Worm (Caenorhabditis elegans): ENCODE data around the gene cpb-1.

The cpb-1 gene

ce11 chrIII:9328732-9329131 lies 6.6 kb downstream of the cpb-1 start:
- TF ChIP-seq nhr-6 (tag; optimal IDR thresholded peaks at IDR 0.05) (no peak), mab-5 (tag; optimal IDR thresholded peaks at IDR 0.05) (no peak), nhr-129 (tag; optimal IDR thresholded peaks at IDR 0.05) (peak; percentile 73), alr-1 (tag; optimal IDR thresholded peaks at IDR 0.05) (no peak), lsy-2 (tag; optimal IDR thresholded peaks at IDR 0.05) (peak in 1 of 2 experiments; percentile 13)

ce11 chrIII:9329266-9329665 lies 7.2 kb downstream of the cpb-1 start, which contains the start of gene C40H1.3:
Gene C40H1.3 (minus strand): TSS chrIII:9329366.
- TF ChIP-seq snpc-4 (tag; optimal IDR thresholded peaks at IDR 0.05) (no peak), sma-3 (GFP tag; optimal IDR thresholded peaks at IDR 0.05) (no peak), alr-1 (tag; optimal IDR thresholded peaks at IDR 0.05) (no peak), mab-5 (tag; optimal IDR thresholded peaks at IDR 0.05) (no peak), egl-27 (tag; optimal IDR thresholded peaks at IDR 0.05) (no peak), nhr-12 (tag; optimal IDR thresholded peaks at IDR 0.05) (no peak), crh-2 (tag; optimal IDR thresholded peaks at IDR 0.05) (no peak), ztf-4 (tag; optimal IDR thresholded peaks at IDR 0.05) (no peak), mbf-1 (tag; optimal IDR thresholded peaks at IDR 0.05) (no peak)

- TF ChIP-seq mbf-1 (tag; optimal IDR thresholded peaks at IDR 0.05), result no peak
- no peak for TF ChIP-seq R02D3.7 (tag; optimal IDR thresholded peaks at IDR 0.05)
- no peak for TF ChIP-seq elt-1 (tag; optimal IDR thresholded peaks at IDR 0.05)
- TF ChIP-seq ceh-16 (tag; optimal IDR thresholded peaks at IDR 0.05), result no peak
- TF ChIP-seq lin-13 (GFP tag; optimal IDR thresholded peaks at IDR 0.05), result no peak
- TF ChIP-seq sma-3 (GFP tag; optimal IDR thresholded peaks at IDR 0.05), result no peak
- no peak for TF ChIP-seq unc-55 (GFP tag; optimal IDR thresholded peaks at IDR 0.05)
- TF ChIP-seq sem-4 (tag; optimal IDR thresholded peaks at IDR 0.05), result no peak
- no peak for TF ChIP-seq blmp-1 (tag; optimal IDR thresholded peaks at IDR 0.05; ENCODE audit: insufficient read depth)
- TF ChIP-seq snpc-4 (tag; optimal IDR thresholded peaks at IDR 0.05), result no peak
- TF ChIP-seq Y55F3AM.14 (GFP tag; optimal IDR thresholded peaks at IDR 0.05), result no peak
- no peak for TF ChIP-seq nhr-237 (tag; optimal IDR thresholded peaks at IDR 0.05)
- no peak for TF ChIP-seq zag-1 (tag; optimal IDR thresholded peaks at IDR 0.05)
Observed at ce11 chrIII:9329790-9330366, 7.8 kb downstream of the cpb-1 start, which contains the start of gene ttr-5. Gene ttr-5 (plus strand): TSS chrIII:9330316.

ce11 chrIII:9331084-9331564 lies 9.0 kb downstream of the cpb-1 start, which contains the start of gene ufc-1:
Gene ufc-1 (plus strand): TSS chrIII:9331514.
- TF ChIP-seq lin-39 (tag; optimal IDR thresholded peaks at IDR 0.05) (no peak), lsy-2 (tag; optimal IDR thresholded peaks at IDR 0.05) (peak in 1 of 2 experiments; percentile 74), C34F6.9 (tag; optimal IDR thresholded peaks at IDR 0.05) (peak; percentile 24)

ce11 chrIII:9334174-9334573 lies 12.1 kb downstream of the cpb-1 start, which contains the start of gene elo-4:
Gene elo-4 (minus strand): TSS chrIII:9334274.
- TF ChIP-seq snpc-4 (tag; optimal IDR thresholded peaks at IDR 0.05) (no peak), elt-3 (tag; optimal IDR thresholded peaks at IDR 0.05) (no peak)

ce11 chrIII:9335076-9335475 lies 13.0 kb downstream of the cpb-1 start:
- TF ChIP-seq mab-5 (tag; optimal IDR thresholded peaks at IDR 0.05) (no peak), ztf-1 (GFP tag; conservative IDR thresholded peaks at IDR 0.05) (no peak), lsy-2 (tag; optimal IDR thresholded peaks at IDR 0.05) (no peak), mbf-1 (tag; optimal IDR thresholded peaks at IDR 0.05) (no peak), sma-9 (GFP tag; optimal IDR thresholded peaks at IDR 0.05) (no peak), sma-9 (tag; optimal IDR thresholded peaks at IDR 0.05) (no peak), unc-39 (tag; optimal IDR thresholded peaks at IDR 0.05) (no peak), ama-1 (optimal IDR thresholded peaks at IDR 0.05) (no peak), R02D3.7 (tag; optimal IDR thresholded peaks at IDR 0.05) (no peak), C34F6.9 (tag; optimal IDR thresholded peaks at IDR 0.05) (no peak), ceh-16 (tag; optimal IDR thresholded peaks at IDR 0.05) (no peak), nhr-23 (tag; optimal IDR thresholded peaks at IDR 0.05) (no peak), sma-3 (GFP tag; optimal IDR thresholded peaks at IDR 0.05) (no peak)
